Fruit fly (Drosophila melanogaster): ENCODE results near the gene hoe2.

The hoe2 gene

dm6 chr2L:4915715-4916153, 20.5 kb downstream of the hoe2 start (continued):
- no peak for TF ChIP-seq wek (GFP tag; optimal IDR thresholded peaks at IDR 0.05)
- no peak for TF ChIP-seq CG2116 (GFP tag; optimal IDR thresholded peaks at IDR 0.05)
- no peak for TF ChIP-seq tap (tag; optimal IDR thresholded peaks at IDR 0.05)
- no peak for TF ChIP-seq CG6854 (GFP tag; optimal IDR thresholded peaks at IDR 0.05)
- TF ChIP-seq pum (GFP tag; optimal IDR thresholded peaks at IDR 0.05): no peak
- peak; percentile 17 for TF ChIP-seq Hr3 (GFP tag; optimal IDR thresholded peaks at IDR 0.05)
- TF ChIP-seq CG2712 (tag; optimal IDR thresholded peaks at IDR 0.05): peak; percentile 49
- no peak for TF ChIP-seq pros (GFP tag; optimal IDR thresholded peaks at IDR 0.05)
- no peak for TF ChIP-seq nerfin-2 (GFP tag; IDR thresholded peaks at IDR 0.05; ENCODE audit: partially characterized antibody)
- peak; percentile 33; the same call in 1 of the 2 replicates for TF ChIP-seq wor (GFP tag; IDR thresholded peaks at IDR 0.05)
- TF ChIP-seq dmrt11E (tag; optimal IDR thresholded peaks at IDR 0.05): peak; percentile 38
- TF ChIP-seq chinmo (GFP tag; IDR thresholded peaks at IDR 0.05; ENCODE audit: partially characterized antibody): no peak
- TF ChIP-seq CG43689 (GFP tag; IDR thresholded peaks at IDR 0.05): no peak
- TF ChIP-seq hbn (GFP tag; IDR thresholded peaks at IDR 0.05; ENCODE audit: partially characterized antibody): no peak
- TF ChIP-seq crp (GFP tag; optimal IDR thresholded peaks at IDR 0.05): no peak

- peak; percentile 41 for TF ChIP-seq CG4820 (GFP tag; optimal IDR thresholded peaks at IDR 0.05)
- peak; percentile 14 for TF ChIP-seq CG2202 (tag; optimal IDR thresholded peaks at IDR 0.05)
- no peak for TF ChIP-seq da (GFP tag; optimal IDR thresholded peaks at IDR 0.05)
- peak; percentile 90 for TF ChIP-seq gem (tag; optimal IDR thresholded peaks at IDR 0.05)
- peak in 1 of 2 experiments; percentile 90 for TF ChIP-seq eve (GFP tag; optimal IDR thresholded peaks at IDR 0.05)
- no peak for TF ChIP-seq HmgD (GFP tag; optimal IDR thresholded peaks at IDR 0.05)
- TF ChIP-seq ato (GFP tag; IDR thresholded peaks at IDR 0.05; ENCODE audit: partially characterized antibody): no peak
- TF ChIP-seq CG8089 (GFP tag; optimal IDR thresholded peaks at IDR 0.05): no peak
- TF ChIP-seq CG14860 (GFP tag; IDR thresholded peaks at IDR 0.05; ENCODE audit: partially characterized antibody): no peak
- no peak for TF ChIP-seq Doc2 (GFP tag; IDR thresholded peaks at IDR 0.05)
- TF ChIP-seq so (GFP tag; IDR thresholded peaks at IDR 0.05): peak; percentile 74; the same call in 2 of the 3 replicates
- peak; percentile 83 for TF ChIP-seq gcm (GFP tag; optimal IDR thresholded peaks at IDR 0.05)
- peak; percentile 19 for TF ChIP-seq Vsx1 (GFP tag; optimal IDR thresholded peaks at IDR 0.05)
- no peak for TF ChIP-seq kay (GFP tag; optimal IDR thresholded peaks at IDR 0.05)
- TF ChIP-seq sug (tag; optimal IDR thresholded peaks at IDR 0.05): peak; percentile 30
- TF ChIP-seq CG32772 (GFP tag; IDR thresholded peaks at IDR 0.05): peak; percentile 67
- TF ChIP-seq Dip2 (GFP tag; IDR thresholded peaks at IDR 0.05): no peak
- peak; percentile 7 for TF ChIP-seq dmrt11E (tag; optimal IDR thresholded peaks at IDR 0.05)
- TF ChIP-seq CG10543 (GFP tag; optimal IDR thresholded peaks at IDR 0.05): no peak
- no peak for TF ChIP-seq Kr (GFP tag; optimal IDR thresholded peaks at IDR 0.05)
- no peak for TF ChIP-seq CG32532 (GFP tag; IDR thresholded peaks at IDR 0.05)
- TF ChIP-seq CG4424 (GFP tag; optimal IDR thresholded peaks at IDR 0.05): peak; percentile 74
- no peak for TF ChIP-seq Dref (GFP tag; IDR thresholded peaks at IDR 0.05)
- no peak for TF ChIP-seq ERR (GFP tag; optimal IDR thresholded peaks at IDR 0.05)
- TF ChIP-seq sisA (GFP tag; IDR thresholded peaks at IDR 0.05): peak; percentile 78
- peak; percentile 62; the same call in 2 of the 3 replicates for TF ChIP-seq Aef1 (GFP tag; IDR thresholded peaks at IDR 0.05)
- TF ChIP-seq Poxn (GFP tag; IDR thresholded peaks at IDR 0.05): no peak
- no peak for TF ChIP-seq CG4282 (GFP tag; optimal IDR thresholded peaks at IDR 0.05)
- peak; percentile 87 for TF ChIP-seq PHDP (tag; optimal IDR thresholded peaks at IDR 0.05)
- TF ChIP-seq wdn (GFP tag; IDR thresholded peaks at IDR 0.05): no peak
- no peak for TF ChIP-seq CG34376 (GFP tag; optimal IDR thresholded peaks at IDR 0.05)
- peak; percentile 49; the same call in 1 of the 2 replicates for TF ChIP-seq CG14014 (GFP tag; IDR thresholded peaks at IDR 0.05)
- peak; percentile 63 for TF ChIP-seq CG4328 (GFP tag; optimal IDR thresholded peaks at IDR 0.05)
- peak; percentile 68; the same call in 1 of the 3 replicates for TF ChIP-seq ken (GFP tag; IDR thresholded peaks at IDR 0.05)
- no peak for TF ChIP-seq CG6654 (GFP tag; optimal IDR thresholded peaks at IDR 0.05)
- peak; percentile 25 for TF ChIP-seq sd (tag; optimal IDR thresholded peaks at IDR 0.05)
Observed at dm6 chr2L:4907986-4908385, 28.3 kb downstream of the hoe2 start.

All from whole organism, embryonic.